Worm (Caenorhabditis elegans): ENCODE results near the gene F28A12.10.

The F28A12.10 gene

ce11 chrV:8622314-8622713 lies 15.3 kb downstream of the F28A12.10 start, which contains the start of gene F41E6.1:
Gene F41E6.1, plus strand, starts transcription at chrV:8622614.
- no peak for TF ChIP-seq elt-1 (tag; optimal IDR thresholded peaks at IDR 0.05)
- TF ChIP-seq elt-2 (tag; optimal IDR thresholded peaks at IDR 0.05) = no peak
- no peak for TF ChIP-seq nhr-67 (tag; optimal IDR thresholded peaks at IDR 0.05)
- TF ChIP-seq ceh-82 (tag; optimal IDR thresholded peaks at IDR 0.05) = no peak
- no peak for TF ChIP-seq lin-39 (tag; optimal IDR thresholded peaks at IDR 0.05)
- TF ChIP-seq unc-39 (tag; optimal IDR thresholded peaks at IDR 0.05) = no peak
- TF ChIP-seq elt-3 (tag; optimal IDR thresholded peaks at IDR 0.05) = no peak
- no peak for TF ChIP-seq daf-12 (tag; optimal IDR thresholded peaks at IDR 0.05)
- no peak for TF ChIP-seq snpc-4 (tag; optimal IDR thresholded peaks at IDR 0.05)
- no peak for TF ChIP-seq pqm-1 (tag; optimal IDR thresholded peaks at IDR 0.05)

- no peak for TF ChIP-seq hmg-11 (tag; optimal IDR thresholded peaks at IDR 0.05)
- TF ChIP-seq nhr-43 (tag; optimal IDR thresholded peaks at IDR 0.05; ENCODE audit: poor library complexity, severe bottlenecking) = no peak
- TF ChIP-seq unc-62 (GFP tag; optimal IDR thresholded peaks at IDR 0.05) = no peak
- TF ChIP-seq ama-1 (optimal IDR thresholded peaks at IDR 0.05) = no peak
- no peak for TF ChIP-seq pha-4 (tag; optimal IDR thresholded peaks at IDR 0.05)
- no peak for TF ChIP-seq elt-1 (tag; optimal IDR thresholded peaks at IDR 0.05)
- no peak for TF ChIP-seq sea-2 (GFP tag; optimal IDR thresholded peaks at IDR 0.05)
- TF ChIP-seq mml-1 (tag; optimal IDR thresholded peaks at IDR 0.05) = no peak
- no peak for TF ChIP-seq ztf-11 (tag; optimal IDR thresholded peaks at IDR 0.05)
- TF ChIP-seq ceh-9 (tag; optimal IDR thresholded peaks at IDR 0.05) = no peak
- TF ChIP-seq nhr-67 (tag; optimal IDR thresholded peaks at IDR 0.05) = no peak
- no peak for TF ChIP-seq tbx-2 (tag; optimal IDR thresholded peaks at IDR 0.05)
- TF ChIP-seq mdl-1 (tag; optimal IDR thresholded peaks at IDR 0.05) = no peak
- no peak for TF ChIP-seq fkh-2 (tag; optimal IDR thresholded peaks at IDR 0.05)
- TF ChIP-seq nfya-1 (tag; optimal IDR thresholded peaks at IDR 0.05; ENCODE audit: insufficient read depth) = no peak
- TF ChIP-seq jun-1 (tag; optimal IDR thresholded peaks at IDR 0.05) = no peak
Measured at ce11 chrV:8621213-8621612, 16.4 kb downstream of the F28A12.10 start, which contains the start of gene idpc-2. Gene idpc-2, minus strand, starts transcription at chrV:8621313.

- TF ChIP-seq nhr-43 (tag; optimal IDR thresholded peaks at IDR 0.05; ENCODE audit: poor library complexity, severe bottlenecking) (peak; percentile 17), tbx-2 (tag; optimal IDR thresholded peaks at IDR 0.05) (no peak), nhr-77 (tag; optimal IDR thresholded peaks at IDR 0.05) (no peak), lin-15B (tag; optimal IDR thresholded peaks at IDR 0.05) (no peak), fkh-2 (tag; optimal IDR thresholded peaks at IDR 0.05) (no peak), nhr-25 (tag; optimal IDR thresholded peaks at IDR 0.05) (peak; percentile 27), sea-2 (GFP tag; optimal IDR thresholded peaks at IDR 0.05) (no peak), ztf-11 (tag; optimal IDR thresholded peaks at IDR 0.05) (no peak), nhr-23 (tag; optimal IDR thresholded peaks at IDR 0.05) (no peak), elt-1 (tag; optimal IDR thresholded peaks at IDR 0.05) (peak; percentile 83)
Measured at ce11 chrV:8618738-8619137, 18.8 kb downstream of the F28A12.10 start, which contains the start of gene grd-5. Gene grd-5, plus strand, starts transcription at chrV:8619032.

- TF ChIP-seq nhr-25 (tag; optimal IDR thresholded peaks at IDR 0.05) (peak; percentile 33), aly-2 (tag; optimal IDR thresholded peaks at IDR 0.05) (peak; percentile 8), nhr-67 (tag; optimal IDR thresholded peaks at IDR 0.05) (no peak), zag-1 (tag; optimal IDR thresholded peaks at IDR 0.05) (no peak)
Measured at ce11 chrV:8615711-8616110, 21.9 kb downstream of the F28A12.10 start.

ce11 chrV:8610633-8611404 lies 26.7 kb downstream of the F28A12.10 start, which contains the start of gene fip-4:
Gene fip-4, minus strand, starts transcription at chrV:8611268.
- TF ChIP-seq ceh-82 (tag; optimal IDR thresholded peaks at IDR 0.05) (no peak), lsy-12 (tag; optimal IDR thresholded peaks at IDR 0.05) (peak; percentile 9), nhr-11 (tag; optimal IDR thresholded peaks at IDR 0.05) (no peak), nhr-76 (tag; optimal IDR thresholded peaks at IDR 0.05) (no peak), nhr-23 (tag; optimal IDR thresholded peaks at IDR 0.05) (peak; percentile 60), zag-1 (tag; optimal IDR thresholded peaks at IDR 0.05) (no peak), R02D3.7 (tag; optimal IDR thresholded peaks at IDR 0.05) (no peak), nhr-237 (tag; optimal IDR thresholded peaks at IDR 0.05) (no peak), nhr-12 (tag; optimal IDR thresholded peaks at IDR 0.05) (no peak), hmg-11 (tag; optimal IDR thresholded peaks at IDR 0.05) (no peak), pha-4 (tag; optimal IDR thresholded peaks at IDR 0.05) (peak; percentile 99), nfya-1 (tag; optimal IDR thresholded peaks at IDR 0.05; ENCODE audit: insufficient read depth) (peak; percentile 12), unc-39 (tag; optimal IDR thresholded peaks at IDR 0.05) (no peak), nhr-67 (tag; optimal IDR thresholded peaks at IDR 0.05) (no peak), lin-15B (tag; optimal IDR thresholded peaks at IDR 0.05) (no peak), mdl-1 (tag; optimal IDR thresholded peaks at IDR 0.05) (no peak), mml-1 (tag; optimal IDR thresholded peaks at IDR 0.05) (peak; percentile 38), elt-2 (tag; optimal IDR thresholded peaks at IDR 0.05) (peak; percentile 73), pqm-1 (tag; optimal IDR thresholded peaks at IDR 0.05) (peak; percentile 76), jun-1 (tag; optimal IDR thresholded peaks at IDR 0.05) (peak; percentile 27), egl-27 (tag; optimal IDR thresholded peaks at IDR 0.05) (no peak), elt-3 (tag; optimal IDR thresholded peaks at IDR 0.05) (no peak), ceh-28 (tag; optimal IDR thresholded peaks at IDR 0.05) (no peak), egl-5 (tag; optimal IDR thresholded peaks at IDR 0.05) (peak; percentile 45), fkh-2 (tag; optimal IDR thresholded peaks at IDR 0.05) (no peak), nhr-25 (tag; optimal IDR thresholded peaks at IDR 0.05) (peak; percentile 91), tbx-2 (tag; optimal IDR thresholded peaks at IDR 0.05) (no peak), nhr-28 (tag; optimal IDR thresholded peaks at IDR 0.05) (no peak), elt-1 (tag; optimal IDR thresholded peaks at IDR 0.05) (no peak)
